Fruit fly (Drosophila melanogaster) whole organism, embryonic: Measurements from ENCODE around the gene Pbgs.
A peak's percentile ranks its signal among the peaks of the same experiment; 100 is the strongest.

Experiments
- Atf-2 ChIP-seq: fragments of 200-800 bp; sonication (Bioruptor generic); optimal IDR thresholded peaks from 2 replicates; lab custom pipeline; 2016; ENCODE audit warnings: missing biosample characterization, missing genetic modification characterization
- CG10431 ChIP-seq: fragments of 200-800 bp; sonication (Bioruptor generic); optimal IDR thresholded peaks from 3 replicates; lab custom pipeline; 2018; ENCODE audit warnings: missing biosample characterization, mild to moderate bottlenecking, missing genetic modification characterization
- CG11696 ChIP-seq: fragments of 200-800 bp; sonication (Bioruptor generic); IDR thresholded peaks from 2 replicates; pipeline ENCODE4 v1.3.6; 2022; ENCODE audit warnings: missing biosample characterization, missing genetic modification characterization
- CG12155 ChIP-seq: fragments of 200-800 bp; sonication (Bioruptor generic); optimal IDR thresholded peaks from 3 replicates; lab custom pipeline; 2016; ENCODE audit warnings: missing biosample characterization, missing genetic modification characterization
- CG12659 ChIP-seq: fragments of 200-800 bp; sonication (Bioruptor generic); optimal IDR thresholded peaks from 3 replicates; lab custom pipeline; 2017; ENCODE audit warnings: mild to moderate bottlenecking, missing biosample characterization, missing genetic modification reagents, missing genetic modification characterization
- CG12744 ChIP-seq: fragments of 200-800 bp; sonication (Bioruptor generic); optimal IDR thresholded peaks from 2 replicates; lab custom pipeline; 2016; ENCODE audit warnings: missing biosample characterization, missing genetic modification characterization
- CG13624 ChIP-seq: fragments of 200-800 bp; sonication (Bioruptor generic); optimal IDR thresholded peaks from 2 replicates; lab custom pipeline; 2016; ENCODE audit warnings: missing biosample characterization, missing genetic modification characterization
- CG13894 ChIP-seq: fragments of 200-800 bp; sonication (Bioruptor generic); optimal IDR thresholded peaks from 3 replicates; lab custom pipeline; 2018; ENCODE audit warnings: missing biosample characterization, mild to moderate bottlenecking, missing genetic modification characterization, moderate library complexity
- CG14441 ChIP-seq: fragments of 200-800 bp; sonication (Bioruptor generic); IDR thresholded peaks from 2 replicates; pipeline ENCODE4 v1.3.6; 2022; ENCODE audit warnings: missing biosample characterization, missing genetic modification characterization
- CG15269 ChIP-seq: fragments of 200-800 bp; sonication (Bioruptor generic); optimal IDR thresholded peaks from 2 replicates; lab custom pipeline; 2018; ENCODE audit warnings: missing biosample characterization, mild to moderate bottlenecking, missing genetic modification characterization, moderate library complexity
- CG16779 ChIP-seq: fragments of 200-800 bp; sonication (Bioruptor generic); IDR thresholded peaks from 2 replicates; pipeline ENCODE4 v1.3.6; 2022; ENCODE audit warnings: missing biosample characterization, missing genetic modification characterization
- CG17802 ChIP-seq: fragments of 200-800 bp; sonication (Bioruptor generic); optimal IDR thresholded peaks from 2 replicates; lab custom pipeline; 2018; ENCODE audit warnings: missing biosample characterization, mild to moderate bottlenecking, missing genetic modification characterization, moderate library complexity
- CG4707 ChIP-seq: fragments of 200-800 bp; sonication (Bioruptor generic); optimal IDR thresholded peaks from 2 replicates; lab custom pipeline; 2018; ENCODE audit warnings: missing biosample characterization, mild to moderate bottlenecking, missing genetic modification characterization, moderate library complexity
- CG5180 ChIP-seq: fragments of 200-800 bp; sonication (Bioruptor generic); optimal IDR thresholded peaks from 3 replicates; lab custom pipeline; 2017; ENCODE audit warnings: missing biosample characterization, missing genetic modification characterization, mild to moderate bottlenecking, moderate library complexity, missing genetic modification reagents
- CG5953 ChIP-seq: fragments of 200-800 bp; sonication (Bioruptor generic); IDR thresholded peaks from 2 replicates; pipeline ENCODE4 v1.3.6; 2022; ENCODE audit warnings: missing biosample characterization, missing genetic modification characterization
- CG6689 ChIP-seq: fragments of 200-800 bp; sonication (Bioruptor generic); IDR thresholded peaks from 2 replicates; pipeline ENCODE4 v1.3.6; 2022; ENCODE audit warnings: missing biosample characterization, missing genetic modification characterization
- CG7271 ChIP-seq: fragments of 200-800 bp; sonication (Bioruptor generic); optimal IDR thresholded peaks from 2 replicates; lab custom pipeline; 2018; ENCODE audit warnings: missing biosample characterization, mild to moderate bottlenecking, missing genetic modification characterization, moderate library complexity
- CG7357 ChIP-seq: fragments of 200-800 bp; sonication (Bioruptor generic); IDR thresholded peaks from 3 replicates; pipeline ENCODE4 v1.3.6; 2022; ENCODE audit warnings: missing biosample characterization, missing genetic modification characterization
- CG7786 ChIP-seq: fragments of 200-800 bp; sonication (Bioruptor generic); optimal IDR thresholded peaks from 2 replicates; lab custom pipeline; 2016; ENCODE audit warnings: missing biosample characterization, missing genetic modification characterization
- CG8359 ChIP-seq: fragments of 200-800 bp; sonication (Bioruptor generic); optimal IDR thresholded peaks from 2 replicates; lab custom pipeline; 2017; ENCODE audit warnings: missing biosample characterization, mild to moderate bottlenecking, missing genetic modification characterization, borderline replicate concordance
- CG8944 ChIP-seq: fragments of 200-800 bp; sonication (Bioruptor generic); optimal IDR thresholded peaks from 3 replicates; lab custom pipeline; 2016; ENCODE audit warnings: missing biosample characterization, missing genetic modification characterization
- CG9215 ChIP-seq: fragments of 200-800 bp; sonication (Bioruptor generic); IDR thresholded peaks from 2 replicates; pipeline ENCODE4 v1.3.6; 2022; ENCODE audit warnings: missing biosample characterization, missing genetic modification characterization
- E2f1 ChIP-seq: fragments of 200-800 bp; sonication (Bioruptor generic); IDR thresholded peaks from 2 replicates; pipeline ENCODE4 v1.3.6; 2022; ENCODE audit warnings: missing biosample characterization, missing genetic modification characterization
- Fer3 ChIP-seq: fragments of 200-800 bp; sonication (Bioruptor generic); optimal IDR thresholded peaks from 2 replicates; lab custom pipeline; 2018; ENCODE audit warnings: missing biosample characterization, mild to moderate bottlenecking, missing genetic modification characterization, moderate library complexity
- HLH3B ChIP-seq: fragments of 200-800 bp; sonication (Bioruptor generic); IDR thresholded peaks from 2 replicates; pipeline ENCODE4 v1.3.6; 2022; ENCODE audit warnings: missing biosample characterization, missing genetic modification characterization
- HLH4C ChIP-seq: fragments of 200-800 bp; sonication (Bioruptor generic); IDR thresholded peaks from 3 replicates; pipeline ENCODE4 v1.3.6; 2022; ENCODE audit warnings: missing biosample characterization, missing genetic modification characterization; ENCODE audit not compliant: partially characterized antibody
- Lhr ChIP-seq: fragments of 200-800 bp; sonication (Bioruptor generic); optimal IDR thresholded peaks from 3 replicates; lab custom pipeline; 2017; ENCODE audit warnings: mild to moderate bottlenecking, missing biosample characterization, missing genetic modification reagents, missing genetic modification characterization
- Opbp ChIP-seq: fragments of 200-800 bp; sonication (Bioruptor generic); IDR thresholded peaks from 3 replicates; pipeline ENCODE4 v1.3.6; 2022; ENCODE audit warnings: missing biosample characterization, missing genetic modification characterization; ENCODE audit not compliant: partially characterized antibody
- Ravus ChIP-seq: fragments of 200-800 bp; sonication (Bioruptor generic); IDR thresholded peaks from 2 replicates; pipeline ENCODE4 v1.3.6; 2022; ENCODE audit warnings: missing biosample characterization, missing genetic modification characterization
- Sin3A ChIP-seq: fragments of >200 bp; optimal IDR thresholded peaks from 2 replicates; lab custom pipeline; 2018
- Tbp ChIP-seq: fragments of >200 bp; optimal IDR thresholded peaks from 2 replicates; lab custom pipeline; 2018; ENCODE audit warnings: missing biosample characterization, missing genetic modification characterization
- abd-A ChIP-seq: fragments of 200-800 bp; sonication (Bioruptor generic); optimal IDR thresholded peaks from 3 replicates; lab custom pipeline; 2019; ENCODE audit warnings: missing biosample characterization, mild to moderate bottlenecking, missing genetic modification characterization, moderate library complexity
- cas ChIP-seq: fragments of 200-800 bp; sonication (Bioruptor generic); IDR thresholded peaks from 2 replicates; pipeline ENCODE4 v1.3.6; 2022; ENCODE audit warnings: missing biosample characterization, missing genetic modification characterization
- chn ChIP-seq: fragments of 200-800 bp; sonication (Bioruptor generic); optimal IDR thresholded peaks from 2 replicates; lab custom pipeline; 2016; ENCODE audit warnings: missing biosample characterization, missing genetic modification characterization
- dmrt99B ChIP-seq: fragments of 200-800 bp; sonication (Bioruptor generic); optimal IDR thresholded peaks from 2 replicates; lab custom pipeline; 2018; ENCODE audit warnings: missing biosample characterization, mild to moderate bottlenecking, missing genetic modification characterization, moderate library complexity
- exex ChIP-seq: fragments of 200-800 bp; sonication (Bioruptor generic); optimal IDR thresholded peaks from 4 replicates; lab custom pipeline; 2018; ENCODE audit warnings: missing biosample characterization, mild to moderate bottlenecking, missing genetic modification characterization, moderate library complexity
- fd3F ChIP-seq: fragments of 200-800 bp; sonication (Bioruptor generic); optimal IDR thresholded peaks from 2 replicates; lab custom pipeline; 2018; ENCODE audit warnings: missing biosample characterization, mild to moderate bottlenecking, missing genetic modification characterization, moderate library complexity
- fd64A ChIP-seq: fragments of 200-800 bp; sonication (Bioruptor generic); optimal IDR thresholded peaks from 3 replicates; lab custom pipeline; 2018; ENCODE audit warnings: missing biosample characterization, mild to moderate bottlenecking, missing genetic modification characterization
- gfzf ChIP-seq: fragments of 200-800 bp; sonication (Bioruptor generic); optimal IDR thresholded peaks from 2 replicates; lab custom pipeline; 2016; ENCODE audit warnings: missing biosample characterization, mild to moderate bottlenecking, missing genetic modification characterization, moderate library complexity
- grau ChIP-seq: fragments of 200-800 bp; optimal IDR thresholded peaks from 3 replicates; lab custom pipeline; 2019; ENCODE audit warnings: missing biosample characterization, mild to moderate bottlenecking, missing genetic modification characterization, moderate library complexity
- nmo ChIP-seq: fragments of 200-800 bp; sonication (Bioruptor generic); optimal IDR thresholded peaks from 2 replicates; lab custom pipeline; 2018; ENCODE audit warnings: missing biosample characterization, mild to moderate bottlenecking, missing genetic modification characterization, moderate library complexity
- peb ChIP-seq: fragments of 200-800 bp; sonication (Bioruptor generic); IDR thresholded peaks from 2 replicates; pipeline ENCODE4 v1.3.6; 2022; ENCODE audit warnings: missing biosample characterization, missing genetic modification characterization
- phol ChIP-seq: fragments of 200-800 bp; sonication (Bioruptor generic); optimal IDR thresholded peaks from 3 replicates; lab custom pipeline; 2018; ENCODE audit warnings: missing biosample characterization, mild to moderate bottlenecking, missing genetic modification characterization, moderate library complexity
- ranshi ChIP-seq: fragments of 200-800 bp; sonication (Bioruptor generic); IDR thresholded peaks from 2 replicates; pipeline ENCODE4 v1.3.6; 2022; ENCODE audit warnings: missing biosample characterization, missing genetic modification characterization
- salm ChIP-seq: fragments of 200-800 bp; sonication (Bioruptor generic); optimal IDR thresholded peaks from 2 replicates; lab custom pipeline; 2018; ENCODE audit warnings: missing biosample characterization, mild to moderate bottlenecking, missing genetic modification characterization
- sc ChIP-seq, 3 experiments: fragments of >200 bp in 2 of 3; fragments of 200-800 bp in 1 of 3; sonication (Bioruptor generic) in 1 of 3; optimal IDR thresholded peaks; 2 replicates in 2 of 3; 3 replicates in 1 of 3; lab custom pipeline; 2017; ENCODE audit warnings: mild to moderate bottlenecking in 1 of 3, missing biosample characterization in 1 of 3, missing genetic modification characterization in 1 of 3, missing genetic modification reagents in 1 of 3
- sd ChIP-seq: fragments of 200-800 bp; sonication (Bioruptor generic); optimal IDR thresholded peaks from 3 replicates; lab custom pipeline; 2018; ENCODE audit warnings: missing biosample characterization, mild to moderate bottlenecking, missing genetic modification characterization, moderate library complexity
- sima ChIP-seq: fragments of 200-800 bp; sonication (Bioruptor generic); optimal IDR thresholded peaks from 2 replicates; lab custom pipeline; 2016; ENCODE audit warnings: missing biosample characterization, missing genetic modification characterization
- slbo ChIP-seq: fragments of 200-800 bp; sonication (Bioruptor generic); IDR thresholded peaks from 2 replicates; pipeline ENCODE4 v1.3.6; 2022; ENCODE audit warnings: missing biosample characterization, missing genetic modification characterization
- tup ChIP-seq: fragments of 200-800 bp; sonication (Bioruptor generic); optimal IDR thresholded peaks from 2 replicates; lab custom pipeline; 2016; ENCODE audit warnings: missing biosample characterization, mild to moderate bottlenecking, missing genetic modification characterization, moderate library complexity
- zen2 ChIP-seq: fragments of 200-800 bp; sonication (Bioruptor generic); IDR thresholded peaks from 3 replicates; pipeline ENCODE4 v1.3.6; 2022; ENCODE audit warnings: missing biosample characterization, missing genetic modification characterization; ENCODE audit not compliant: partially characterized antibody

Gene Pbgs

DNA sequence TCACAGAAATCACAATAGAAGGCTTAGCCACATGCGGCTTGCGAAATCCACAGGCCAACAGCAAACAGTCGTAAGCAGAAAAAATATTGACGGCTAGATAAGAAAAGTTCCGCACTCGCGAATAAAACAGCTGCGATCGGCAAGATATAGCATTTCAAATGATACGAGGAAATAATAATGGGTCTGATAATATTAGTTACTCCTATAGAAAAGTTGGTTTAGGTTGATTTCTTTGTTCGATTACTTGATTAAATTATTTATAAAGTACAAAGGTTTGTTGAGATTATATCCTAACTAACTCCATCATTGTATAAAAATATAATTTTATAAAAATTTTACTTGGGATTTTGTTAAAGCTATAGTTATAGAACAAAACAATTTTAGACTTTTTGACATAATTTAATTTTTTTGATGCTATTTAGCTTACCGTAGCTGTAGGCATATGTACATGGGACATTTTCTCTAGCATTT, 4.5 kb upstream of the Pbgs start (continued):
- TF ChIP-seq CG8359 (GFP tag; lab: Kevin White, UChicago), result no peak
- TF ChIP-seq chn, result no peak
- TF ChIP-seq CG7271 (tag; lab: Kevin White, UChicago), result no peak
- TF ChIP-seq CG9215 (GFP tag; lab: Robert Waterston, UW), result no peak
- TF ChIP-seq tup (GFP tag; lab: Kevin White, UChicago), result no peak
- peak; percentile 42 for TF ChIP-seq exex
- TF ChIP-seq CG13624 (GFP tag; lab: Kevin White, UChicago), result no peak
- TF ChIP-seq abd-A (tag; lab: Kevin White, UChicago), result no peak
- no peak for TF ChIP-seq peb (GFP tag; lab: Robert Waterston, UW)
- TF ChIP-seq salm (tag; lab: Kevin White, UChicago), result no peak
- TF ChIP-seq nmo (GFP tag; lab: Kevin White, UChicago), result peak; percentile 33
- TF ChIP-seq cas (GFP tag; lab: Robert Waterston, UW), result no peak
- no peak for TF ChIP-seq gfzf
- TF ChIP-seq E2f1, result no peak
- peak; percentile 51 for TF ChIP-seq CG15269
- no peak for TF ChIP-seq CG7786 (GFP tag; lab: Kevin White, UChicago)
- peak; percentile 31 for TF ChIP-seq CG12659 (GFP tag; lab: Kevin White, UChicago)
- no peak for TF ChIP-seq CG10431 (GFP tag; lab: Kevin White, UChicago)
- no peak for TF ChIP-seq HLH4C (GFP tag; lab: Robert Waterston, UW)
- TF ChIP-seq Opbp, result no peak
- no peak for TF ChIP-seq sc (optimal IDR thresholded peaks at IDR 0.05; lab: Kevin White, UChicago)
- TF ChIP-seq sc (GFP tag; optimal IDR thresholded peaks at IDR 0.05; lab: Kevin White, UChicago), result no peak
- TF ChIP-seq Lhr (GFP tag; lab: Kevin White, UChicago), result no peak
- TF ChIP-seq phol, result peak; percentile 44
- no peak for TF ChIP-seq sd (tag; lab: Kevin White, UChicago)
- no peak for TF ChIP-seq CG6689 (GFP tag; lab: Robert Waterston, UW)
- TF ChIP-seq Fer3 (tag; lab: Kevin White, UChicago), result no peak
- no peak for TF ChIP-seq zen2 (GFP tag; lab: Robert Waterston, UW)
- 0 out of 2 replicates have a peak, but pooled peaks have one; percentile 7 for TF ChIP-seq HLH3B
- TF ChIP-seq ranshi (GFP tag; lab: Robert Waterston, UW), result no peak
- TF ChIP-seq CG5953 (GFP tag; lab: Robert Waterston, UW), result no peak
- no peak for TF ChIP-seq sima
- peak; percentile 49 for TF ChIP-seq grau (tag; lab: Kevin White, UChicago)
- peak; percentile 84 for TF ChIP-seq CG11696 (GFP tag; lab: Robert Waterston, UW)
- no peak for TF ChIP-seq CG4707
- TF ChIP-seq fd64A (GFP tag; lab: Kevin White, UChicago), result no peak
- TF ChIP-seq slbo, result 0 out of 2 replicates have a peak, but pooled peaks have one; percentile 14
- TF ChIP-seq CG5180 (GFP tag; lab: Kevin White, UChicago), result no peak
- no peak for TF ChIP-seq fd3F (GFP tag; lab: Kevin White, UChicago)
- no peak for TF ChIP-seq CG12744 (GFP tag; lab: Kevin White, UChicago)
- no peak for TF ChIP-seq CG17802 (tag; lab: Kevin White, UChicago)
- TF ChIP-seq Atf-2 (GFP tag; lab: Kevin White, UChicago), result no peak
- peak; percentile 46 for TF ChIP-seq dmrt99B (tag; lab: Kevin White, UChicago)
- TF ChIP-seq CG16779 (GFP tag; lab: Robert Waterston, UW), result no peak
- no peak for TF ChIP-seq CG14441 (GFP tag; lab: Robert Waterston, UW)
- no peak for TF ChIP-seq CG13894 (tag; lab: Kevin White, UChicago)
- TF ChIP-seq CG7357 (GFP tag; lab: Robert Waterston, UW), result no peak
- no peak for TF ChIP-seq CG8944 (GFP tag; lab: Kevin White, UChicago)
- no peak for TF ChIP-seq CG12155 (GFP tag; lab: Kevin White, UChicago)
- TF ChIP-seq Tbp, result no peak
- TF ChIP-seq Ravus, result no peak
- no peak for TF ChIP-seq Sin3A (lab: Kevin White, UChicago)
